Fruit fly (Drosophila melanogaster) whole organism, wandering third instar larva: ENCODE results near the gene CG14610.

ENCODE experiments used
- Abd-B ChIP-seq: fragments of >200 bp; optimal IDR thresholded peaks from 2 replicates; lab custom pipeline; 2017; ENCODE audit warnings: missing biosample characterization, missing genetic modification characterization
- CG32264 ChIP-seq: fragments of 200-800 bp; sonication (Bioruptor generic); optimal IDR thresholded peaks from 2 replicates; lab custom pipeline; 2016; ENCODE audit warnings: missing biosample characterization, missing genetic modification characterization
- CG9705 ChIP-seq: fragments of 200-800 bp; sonication (Bioruptor generic); optimal IDR thresholded peaks from 2 replicates; lab custom pipeline; 2018; ENCODE audit warnings: missing biosample characterization, mild to moderate bottlenecking, missing genetic modification characterization
- Dfd ChIP-seq: fragments of >200 bp; optimal IDR thresholded peaks from 2 replicates; lab custom pipeline; 2017; ENCODE audit warnings: missing biosample characterization, missing genetic modification characterization
- Dif ChIP-seq: fragments of 200-275, 200-300 bp; sonication (Bioruptor generic); optimal IDR thresholded peaks from 2 replicates; lab custom pipeline; 2018; ENCODE audit warnings: missing biosample characterization, missing genetic modification characterization; ENCODE audit not compliant: partially characterized antibody
- GATAd ChIP-seq: sonication (Bioruptor generic); optimal IDR thresholded peaks from 2 replicates; lab custom pipeline; 2016; ENCODE audit warnings: missing biosample characterization, missing genetic modification characterization
- Hr78 ChIP-seq: fragments of >200 bp; optimal IDR thresholded peaks from 2 replicates; lab custom pipeline; 2017; ENCODE audit warnings: missing biosample characterization, missing genetic modification characterization
- Hr83 ChIP-seq: fragments of 200-300 bp; sonication (Bioruptor generic); optimal IDR thresholded peaks from 2 replicates; lab custom pipeline; 2016; ENCODE audit warnings: missing biosample characterization, mild to moderate bottlenecking, missing genetic modification characterization, moderate library complexity; ENCODE audit not compliant: poor library complexity, severe bottlenecking
- Jra ChIP-seq: sonication (Bioruptor generic); optimal IDR thresholded peaks from 2 replicates; lab custom pipeline; 2016; ENCODE audit warnings: missing biosample characterization, missing genetic modification characterization
- Myc ChIP-seq: fragments of >200 bp; optimal IDR thresholded peaks from 2 replicates; lab custom pipeline; 2017
- N ChIP-seq: fragments of >200 bp; optimal IDR thresholded peaks from 2 replicates; lab custom pipeline; 2018; ENCODE audit warnings: missing biosample characterization, missing external identifiers, missing genetic modification characterization
- OdsH ChIP-seq: fragments of 200-800 bp; sonication (Bioruptor generic); optimal IDR thresholded peaks from 2 replicates; lab custom pipeline; 2016; ENCODE audit warnings: missing biosample characterization, mild to moderate bottlenecking, missing genetic modification characterization
- Rel ChIP-seq, 2 experiments: fragments of 200-800 bp; sonication (Bioruptor generic) in 1 of 2; optimal IDR thresholded peaks; 2 replicates in 1 of 2; 3 replicates in 1 of 2; lab custom pipeline; 2016 to 2019; ENCODE audit warnings: mild to moderate bottlenecking in 2 of 2, missing biosample characterization in 2 of 2, missing genetic modification characterization in 2 of 2, moderate library complexity in 1 of 2
- Sp1 ChIP-seq: fragments of 200-800 bp; sonication (Bioruptor generic); optimal IDR thresholded peaks from 3 replicates; lab custom pipeline; 2019; ENCODE audit warnings: missing biosample characterization, mild to moderate bottlenecking, missing genetic modification characterization, moderate library complexity
- Vsx2 ChIP-seq: fragments of 200-300, 225-300 bp; sonication (Bioruptor generic); optimal IDR thresholded peaks from 2 replicates; lab custom pipeline; 2018; ENCODE audit warnings: missing biosample characterization, missing genetic modification characterization; ENCODE audit not compliant: partially characterized antibody
- br ChIP-seq: fragments of 200-800 bp; sonication (Bioruptor generic); optimal IDR thresholded peaks from 2 replicates; lab custom pipeline; 2016; ENCODE audit warnings: missing biosample characterization, missing genetic modification characterization
- dl ChIP-seq, 2 experiments: fragments of 175-275, 200-275 bp in 1 of 2; fragments of 200-275 bp in 1 of 2; sonication (Bioruptor generic); optimal IDR thresholded peaks; lab custom pipeline; 2018; ENCODE audit warnings: mild to moderate bottlenecking in 2 of 2, missing biosample characterization in 2 of 2, missing genetic modification characterization in 2 of 2, moderate library complexity in 2 of 2; ENCODE audit not compliant: partially characterized antibody in 2 of 2, insufficient read depth in 1 of 2
- dmrt93B ChIP-seq: fragments of 200-800 bp; sonication (Bioruptor generic); optimal IDR thresholded peaks from 2 replicates; lab custom pipeline; 2018; ENCODE audit warnings: missing biosample characterization, mild to moderate bottlenecking, missing genetic modification characterization
- ey ChIP-seq: fragments of 200-800 bp; sonication (Bioruptor generic); optimal IDR thresholded peaks from 2 replicates; lab custom pipeline; 2016; ENCODE audit warnings: missing biosample characterization, missing genetic modification characterization
- h ChIP-seq: fragments of 200-800 bp; sonication (Bioruptor generic); optimal IDR thresholded peaks from 3 replicates; lab custom pipeline; 2016; ENCODE audit warnings: missing biosample characterization, mild to moderate bottlenecking, missing genetic modification characterization
- pan ChIP-seq: fragments of >200 bp; optimal IDR thresholded peaks from 2 replicates; lab custom pipeline; 2017
- psq ChIP-seq: fragments of 200-800 bp; sonication (Bioruptor generic); optimal IDR thresholded peaks from 3 replicates; lab custom pipeline; 2017; ENCODE audit warnings: missing biosample characterization, mild to moderate bottlenecking, missing genetic modification characterization, moderate library complexity
- rgr ChIP-seq: fragments of 200-800 bp; sonication (Bioruptor generic); optimal IDR thresholded peaks from 3 replicates; lab custom pipeline; 2016; ENCODE audit warnings: missing biosample characterization, mild to moderate bottlenecking, missing genetic modification characterization
- sage ChIP-seq: fragments of 200-800 bp; sonication (Bioruptor generic); optimal IDR thresholded peaks from 2 replicates; lab custom pipeline; 2016; ENCODE audit warnings: missing biosample characterization, mild to moderate bottlenecking, missing genetic modification characterization
- tai ChIP-seq: sonication (Bioruptor generic); optimal IDR thresholded peaks from 2 replicates; lab custom pipeline; 2016; ENCODE audit warnings: missing biosample characterization, missing genetic modification characterization
- usp ChIP-seq: fragments of >200 bp; optimal IDR thresholded peaks from 2 replicates; lab custom pipeline; 2017; ENCODE audit warnings: missing biosample characterization, missing genetic modification characterization
- woc ChIP-seq: sonication (Bioruptor generic); optimal IDR thresholded peaks from 2 replicates; lab custom pipeline; 2016; ENCODE audit warnings: missing biosample characterization, mild to moderate bottlenecking, missing genetic modification characterization

Gene CG14610

dm6 chr3R:7104308-7104707, 39.8 kb downstream of the CG14610 start:
- TF ChIP-seq br (no peak), Rel (GFP tag; optimal IDR thresholded peaks at IDR 0.05; lab: Kevin White, UChicago) (no peak), Rel (tag; optimal IDR thresholded peaks at IDR 0.05; lab: Kevin White, UChicago) (no peak), Myc (lab: Kevin White, UChicago) (no peak), dmrt93B (GFP tag; lab: Kevin White, UChicago) (no peak), h (GFP tag; lab: Kevin White, UChicago) (no peak), CG32264 (GFP tag; lab: Kevin White, UChicago) (no peak), OdsH (GFP tag; lab: Kevin White, UChicago) (no peak), Dfd (no peak), psq (no peak), Dif (no peak), GATAd (GFP tag; lab: Kevin White, UChicago) (no peak), Sp1 (GFP tag; lab: Kevin White, UChicago) (no peak), Vsx2 (GFP tag; lab: Kevin White, UChicago) (no peak), Jra (no peak), usp (no peak), sage (no peak), tai (no peak), Hr83 (GFP tag; lab: Kevin White, UChicago) (no peak), Hr78 (no peak), Abd-B (no peak)
- TF ChIP-seq, all 38 proteins: peak for 0

- no peak for TF ChIP-seq CG32264 (GFP tag; lab: Kevin White, UChicago)
- peak; percentile 23 for TF ChIP-seq Dfd
- no peak for TF ChIP-seq CG9705 (GFP tag; lab: Kevin White, UChicago)
- peak; percentile 23 for TF ChIP-seq psq
- TF ChIP-seq woc (GFP tag; lab: Kevin White, UChicago): peak; percentile 2
- TF ChIP-seq Rel (GFP tag; optimal IDR thresholded peaks at IDR 0.05; lab: Kevin White, UChicago): no peak
- TF ChIP-seq Rel (tag; optimal IDR thresholded peaks at IDR 0.05; lab: Kevin White, UChicago): peak; percentile 0
- TF ChIP-seq tai: no peak
- TF ChIP-seq ey: no peak
- no peak for TF ChIP-seq rgr (GFP tag; lab: Kevin White, UChicago)
- TF ChIP-seq Vsx2 (GFP tag; lab: Kevin White, UChicago): peak; percentile 11
- TF ChIP-seq N (GFP tag; lab: Kevin White, UChicago): no peak
- peak in 1 of 2 experiments; percentile 79 for TF ChIP-seq dl (GFP tag; optimal IDR thresholded peaks at IDR 0.05; lab: Kevin White, UChicago; ENCODE audit: insufficient read depth in 1 of 2, partially characterized antibody in 2 of 2)
- TF ChIP-seq sage: peak; percentile 45
- TF ChIP-seq Dif: peak; percentile 72
- no peak for TF ChIP-seq pan (lab: Kevin White, UChicago)
- TF ChIP-seq, all 38 proteins: peak for 8
These were observed 41.0 kb downstream of the CG14610 start for dm6 chr3R:7102853-7103833.

- peak; percentile 52 for TF ChIP-seq Myc (lab: Kevin White, UChicago)
- TF ChIP-seq Dif: no peak
These were observed 49.7 kb downstream of the CG14610 start for dm6 chr3R:7094368-7094767.
